Worm (Caenorhabditis elegans) whole organism, L4 larva: ENCODE data around the gene lin-9.

Experiments used
- D1046.2 ChIP-seq: fragments of 200-800 bp; sonication (Bioruptor generic); IDR thresholded peaks from 2 replicates; pipeline ENCODE4 v1.3.6; 2022; ENCODE audit warnings: missing genetic modification characterization, missing compliant biosample characterization
- F10B5.3 ChIP-seq: sonication (generic microtip); optimal IDR thresholded peaks from 2 replicates; lab custom pipeline; 2016; ENCODE audit warnings: mild to moderate bottlenecking, missing genetic modification characterization, missing compliant biosample characterization
- F26F4.8 ChIP-seq: fragments of 200-800 bp; sonication (Bioruptor generic); conservative IDR thresholded peaks from 2 replicates; pipeline ENCODE4 v1.3.6; 2022; ENCODE audit warnings: missing genetic modification characterization, missing compliant biosample characterization
- F44E2.7 ChIP-seq: fragments of 200-800 bp; sonication (Bioruptor generic); IDR thresholded peaks from 2 replicates; pipeline ENCODE4 v2.1.2; 2022; ENCODE audit warnings: missing genetic modification characterization, missing compliant biosample characterization
- F49E8.2 ChIP-seq: sonication (generic microtip); optimal IDR thresholded peaks from 2 replicates; lab custom pipeline; 2016; ENCODE audit warnings: missing compliant biosample characterization, mild to moderate bottlenecking, missing genetic modification characterization, borderline replicate concordance
- T20F7.1 ChIP-seq: fragments of 200-800 bp; sonication (Bioruptor generic); optimal IDR thresholded peaks from 2 replicates; lab custom pipeline; 2018; ENCODE audit warnings: mild to moderate bottlenecking, missing genetic modification characterization, missing compliant biosample characterization
- T26A8.4 ChIP-seq: fragments of 200-800 bp; sonication (Bioruptor generic); IDR thresholded peaks from 2 replicates; pipeline ENCODE4 v1.3.6; 2022; ENCODE audit warnings: missing genetic modification characterization, missing compliant biosample characterization
- Y48G9A.11 ChIP-seq: fragments of 200-800 bp; sonication (Bioruptor generic); IDR thresholded peaks from 2 replicates; pipeline ENCODE4 v1.3.6; 2022; ENCODE audit warnings: missing genetic modification reagents, missing genetic modification characterization, missing compliant biosample characterization
- Y5F2A.4 ChIP-seq: fragments of 200-800 bp; sonication (Bioruptor generic); optimal IDR thresholded peaks from 2 replicates; lab custom pipeline; 2018; ENCODE audit warnings: mild to moderate bottlenecking, missing genetic modification characterization, missing compliant biosample characterization
- ZK546.5 ChIP-seq, 2 experiments: sonication (generic microtip); optimal IDR thresholded peaks; 2 replicates each; lab custom pipeline; 2017; ENCODE audit warnings: missing biosample characterization in 2 of 2, missing genetic modification characterization in 2 of 2
- aha-1 ChIP-seq: fragments of 150-350 bp; peaks from one replicate; lab custom pipeline; 2014; ENCODE audit warnings: missing biosample characterization, missing genetic modification characterization
- arid-1 ChIP-seq: fragments of 200-800 bp; sonication (Bioruptor generic); conservative IDR thresholded peaks from 2 replicates; pipeline ENCODE4 v1.3.6; 2022; ENCODE audit warnings: missing genetic modification reagents, missing genetic modification characterization, missing compliant biosample characterization
- ceh-44 ChIP-seq: fragments of 200-800 bp; sonication (Bioruptor generic); IDR thresholded peaks from 2 replicates; pipeline ENCODE4 v1.3.6; 2022; ENCODE audit warnings: missing genetic modification reagents, missing genetic modification characterization, missing compliant biosample characterization
- ceh-82 ChIP-seq: sonication (generic microtip); optimal IDR thresholded peaks from 2 replicates; lab custom pipeline; 2017; ENCODE audit warnings: missing biosample characterization, missing genetic modification characterization
- cey-2 ChIP-seq: sonication (generic microtip); optimal IDR thresholded peaks from 3 replicates; lab custom pipeline; 2017; ENCODE audit warnings: missing genetic modification characterization, mild to moderate bottlenecking, missing compliant biosample characterization, antibody characterized with exemption, borderline replicate concordance; ENCODE audit not compliant: insufficient read depth
- dmd-6 ChIP-seq: fragments of 200-800 bp; sonication (Bioruptor generic); IDR thresholded peaks from 2 replicates; pipeline ENCODE4 v1.3.6; 2022; ENCODE audit warnings: missing genetic modification reagents, missing genetic modification characterization, missing compliant biosample characterization
- dmd-8 ChIP-seq: fragments of 200-800 bp; sonication (Bioruptor generic); IDR thresholded peaks from 2 replicates; pipeline ENCODE4 v1.3.6; 2022; ENCODE audit warnings: missing genetic modification characterization, missing compliant biosample characterization
- dpl-1 ChIP-seq: fragments of 150-350 bp; optimal IDR thresholded peaks from 2 replicates; lab custom pipeline; 2014; ENCODE audit warnings: missing biosample characterization, missing genetic modification reagents, missing genetic modification characterization
- egl-43 ChIP-seq: fragments of 200-800 bp; sonication (Bioruptor generic); IDR thresholded peaks from 2 replicates; pipeline ENCODE4 v1.3.6; 2022; ENCODE audit warnings: missing genetic modification reagents, missing genetic modification characterization, missing compliant biosample characterization
- gei-8 ChIP-seq: fragments of 200-800 bp; sonication (Bioruptor generic); optimal IDR thresholded peaks from 2 replicates; lab custom pipeline; 2018; ENCODE audit warnings: mild to moderate bottlenecking, missing genetic modification characterization, missing compliant biosample characterization
- hlh-11 ChIP-seq: fragments of 200-800 bp; sonication (Bioruptor generic); optimal IDR thresholded peaks from 2 replicates; lab custom pipeline; 2018; ENCODE audit warnings: mild to moderate bottlenecking, missing genetic modification characterization, missing compliant biosample characterization
- hlh-30 ChIP-seq: sonication (generic microtip); optimal IDR thresholded peaks from 2 replicates; lab custom pipeline; 2017; ENCODE audit warnings: antibody characterized with exemption, mild to moderate bottlenecking, missing genetic modification characterization, missing compliant biosample characterization; ENCODE audit not compliant: insufficient read depth
- jun-1 ChIP-seq: fragments of 150-350 bp; optimal IDR thresholded peaks from 2 replicates; lab custom pipeline; 2014; ENCODE audit warnings: missing biosample characterization, missing genetic modification reagents, missing genetic modification characterization
- lim-7 ChIP-seq: fragments of 200-800 bp; sonication (Bioruptor generic); IDR thresholded peaks from 2 replicates; pipeline ENCODE4 v1.3.6; 2022; ENCODE audit warnings: missing genetic modification characterization, missing compliant biosample characterization
- lin-1 ChIP-seq: fragments of 200-800 bp; sonication (Bioruptor generic); IDR thresholded peaks from 2 replicates; pipeline ENCODE4 v1.3.6; 2022; ENCODE audit warnings: missing genetic modification reagents, missing genetic modification characterization, missing compliant biosample characterization
- lin-13 ChIP-seq: fragments of 150-350 bp; optimal IDR thresholded peaks from 2 replicates; lab custom pipeline; 2014; ENCODE audit warnings: missing biosample characterization, missing genetic modification reagents, missing genetic modification characterization
- madf-9 ChIP-seq: fragments of 200-800 bp; sonication (Bioruptor generic); conservative IDR thresholded peaks from 2 replicates; pipeline ENCODE4 v1.3.6; 2022; ENCODE audit warnings: missing genetic modification reagents, missing genetic modification characterization, missing compliant biosample characterization
- mdl-1 ChIP-seq, 2 experiments: fragments of 150-350 bp in 1 of 2; sonication (generic microtip) in 1 of 2; optimal IDR thresholded peaks; 2 replicates each; lab custom pipeline; 2014 to 2017; ENCODE audit warnings: missing biosample characterization in 2 of 2, missing genetic modification characterization in 2 of 2
- mep-1 ChIP-seq: fragments of 150-350 bp; sonication (generic microtip); optimal IDR thresholded peaks from 3 replicates; lab custom pipeline; 2014; ENCODE audit warnings: missing biosample characterization, missing genetic modification characterization
- mxl-2 ChIP-seq: fragments of 200-800 bp; sonication (Bioruptor generic); conservative IDR thresholded peaks from 2 replicates; pipeline ENCODE4 v1.3.6; 2022; ENCODE audit warnings: missing genetic modification reagents, missing genetic modification characterization, missing compliant biosample characterization
- nhr-102 ChIP-seq: sonication (generic microtip); optimal IDR thresholded peaks from 2 replicates; lab custom pipeline; 2016; ENCODE audit warnings: mild to moderate bottlenecking, missing genetic modification characterization, moderate library complexity, missing compliant biosample characterization
- nhr-237 ChIP-seq: sonication (generic microtip); optimal IDR thresholded peaks from 2 replicates; lab custom pipeline; 2017; ENCODE audit warnings: missing biosample characterization, missing genetic modification characterization
- nhr-25 ChIP-seq: sonication (generic microtip); optimal IDR thresholded peaks from 2 replicates; lab custom pipeline; 2017; ENCODE audit warnings: missing genetic modification characterization, mild to moderate bottlenecking, missing compliant biosample characterization, antibody characterized with exemption, moderate library complexity, borderline replicate concordance; ENCODE audit not compliant: insufficient read depth
- nhr-48 ChIP-seq: sonication (generic microtip); optimal IDR thresholded peaks from 2 replicates; lab custom pipeline; 2016; ENCODE audit warnings: mild to moderate bottlenecking, missing genetic modification characterization, missing compliant biosample characterization
- pha-4 ChIP-seq, 2 experiments: fragments of 150-350 bp in 1 of 2; fragments of 200-800 bp in 1 of 2; sonication (Bioruptor generic) in 1 of 2; IDR thresholded peaks in 1 of 2; optimal IDR thresholded peaks in 1 of 2; 2 replicates each; pipeline versions ENCODE4 v1.3.6 to Lab custom; 2014 to 2022; ENCODE audit warnings: missing genetic modification characterization in 2 of 2, missing genetic modification reagents in 2 of 2, missing biosample characterization in 1 of 2, missing compliant biosample characterization in 1 of 2
- php-3 ChIP-seq: fragments of 200-800 bp; sonication (Bioruptor generic); IDR thresholded peaks from 2 replicates; pipeline ENCODE4 v1.3.6; 2022; ENCODE audit warnings: missing genetic modification reagents, missing genetic modification characterization, missing compliant biosample characterization
- unc-130 ChIP-seq: sonication (generic microtip); optimal IDR thresholded peaks from 2 replicates; lab custom pipeline; 2016; ENCODE audit warnings: missing genetic modification reagents, missing genetic modification characterization, missing compliant biosample characterization
- unc-39 ChIP-seq: sonication (generic microtip); optimal IDR thresholded peaks from 2 replicates; lab custom pipeline; 2017; ENCODE audit warnings: missing biosample characterization, missing genetic modification characterization
- unc-62 ChIP-seq, 3 experiments: fragments of 150-350 bp in 1 of 3; sonication (generic microtip); optimal IDR thresholded peaks in 2 of 3; peaks in 1 of 3; 1 replicate in 1 of 3; 2 replicates in 2 of 3; lab custom pipeline; 2014 to 2017; ENCODE audit warnings: missing biosample characterization in 3 of 3, missing genetic modification characterization in 3 of 3, missing genetic modification reagents in 3 of 3, missing genotype in 1 of 3
- vab-7 ChIP-seq: fragments of 200-800 bp; sonication (Bioruptor generic); IDR thresholded peaks from 2 replicates; pipeline ENCODE4 v1.3.6; 2022; ENCODE audit warnings: missing genetic modification reagents, missing genetic modification characterization, missing compliant biosample characterization
- zfp-2 ChIP-seq: sonication (generic microtip); optimal IDR thresholded peaks from 2 replicates; lab custom pipeline; 2016; ENCODE audit warnings: mild to moderate bottlenecking, missing genetic modification characterization, missing compliant biosample characterization
- zfp-3 ChIP-seq: fragments of 200-800 bp; sonication (Bioruptor generic); conservative IDR thresholded peaks from 2 replicates; pipeline ENCODE4 v1.3.6; 2022; ENCODE audit warnings: missing genetic modification reagents, missing genetic modification characterization, missing compliant biosample characterization
- zip-2 ChIP-seq: fragments of 150-350 bp; optimal IDR thresholded peaks from 2 replicates; lab custom pipeline; 2014; ENCODE audit warnings: missing biosample characterization, missing genetic modification characterization

The lin-9 gene

DNA sequence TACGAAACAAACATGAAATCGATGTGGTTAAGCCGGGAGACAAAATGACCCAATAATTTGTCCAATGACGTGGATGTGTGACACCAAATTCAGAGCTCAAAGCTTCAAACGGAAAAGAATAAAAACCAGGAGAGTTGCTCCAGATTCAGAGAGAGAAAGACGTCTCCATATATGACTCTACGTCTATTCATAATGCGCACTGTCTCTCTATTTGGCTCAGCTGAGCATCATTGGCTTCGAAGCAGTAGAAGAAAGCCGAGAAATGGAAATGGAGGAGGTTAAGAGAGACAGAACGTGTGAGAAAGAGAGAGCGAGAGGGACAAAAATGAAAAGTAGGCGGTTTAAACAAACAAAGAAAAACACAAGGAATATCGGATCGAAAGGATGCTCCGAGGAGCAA, 17.6 kb downstream of the lin-9 start (continued):
- no peak for TF ChIP-seq pha-4 (GFP tag; IDR thresholded peaks at IDR 0.05; lab: Robert Waterston, UW)
- TF ChIP-seq pha-4 (tag; optimal IDR thresholded peaks at IDR 0.05; lab: Kevin White, UChicago) = no peak
- TF ChIP-seq lim-7 (GFP tag; lab: Robert Waterston, UW) = no peak
- peak; percentile 40 for TF ChIP-seq hlh-30
- no peak for TF ChIP-seq ceh-44 (GFP tag; lab: Robert Waterston, UW)
- TF ChIP-seq gei-8 (GFP tag; lab: Kevin White, UChicago) = no peak
- TF ChIP-seq ceh-82 (tag; lab: Kevin White, UChicago) = no peak
- TF ChIP-seq F10B5.3 (tag; lab: Kevin White, UChicago) = no peak
- TF ChIP-seq mxl-2 = no peak
- TF ChIP-seq mep-1 = peak; percentile 20
- no peak for TF ChIP-seq dmd-6 (GFP tag; lab: Robert Waterston, UW)
- no peak for TF ChIP-seq egl-43 (GFP tag; lab: Robert Waterston, UW)
- no peak for TF ChIP-seq nhr-237
- no peak for TF ChIP-seq zfp-2 (tag; lab: Kevin White, UChicago)
- no peak for TF ChIP-seq zip-2 (tag; lab: Kevin White, UChicago)
- no peak for TF ChIP-seq lin-1 (GFP tag; lab: Robert Waterston, UW)
- no peak for TF ChIP-seq cey-2 (tag; lab: Kevin White, UChicago)
- no peak for TF ChIP-seq dpl-1 (GFP tag; lab: Kevin White, UChicago)
- TF ChIP-seq F26F4.8 = no peak
- no peak for TF ChIP-seq dmd-8 (GFP tag; lab: Robert Waterston, UW)
- TF ChIP-seq Y5F2A.4 = no peak
- TF ChIP-seq hlh-11 = no peak
- no peak for TF ChIP-seq vab-7 (GFP tag; lab: Robert Waterston, UW)

ce11 chrIII:8885150-8885549, 18.8 kb downstream of the lin-9 start, which contains the start of gene svop-1:
svop-1 (minus strand) TSS chrIII:8885488.
- TF ChIP-seq unc-62 (GFP tag; optimal IDR thresholded peaks at IDR 0.05 in 1 of 2; lab: Kevin White, UChicago) (peak in 1 of 2 experiments; percentile 7), unc-62 (tag; optimal IDR thresholded peaks at IDR 0.05; lab: Kevin White, UChicago) (no peak), unc-39 (tag; lab: Kevin White, UChicago) (no peak), Y48G9A.11 (GFP tag; lab: Robert Waterston, UW) (no peak)

DNA sequence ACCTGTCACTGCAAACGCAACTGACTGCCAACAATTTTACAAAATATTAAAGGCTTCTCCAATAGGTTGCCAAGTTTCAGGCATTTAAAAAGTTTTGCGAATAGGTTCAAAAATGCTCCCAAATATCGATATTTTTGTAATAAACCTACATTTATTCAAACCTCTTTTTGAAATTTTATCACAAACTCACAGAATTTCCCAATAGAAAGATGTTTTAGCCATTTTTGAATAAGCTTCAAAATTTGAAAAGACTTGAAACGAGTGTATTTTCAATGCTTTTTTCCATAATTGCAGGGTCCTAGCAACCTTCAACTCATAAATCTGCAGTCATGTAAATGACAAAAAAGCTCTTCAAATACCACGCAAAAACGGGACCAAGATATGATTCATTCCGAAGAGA, 21.6 kb downstream of the lin-9 start:
- peak; percentile 55 for TF ChIP-seq aha-1 (tag; lab: Kevin White, UChicago)
- no peak for TF ChIP-seq nhr-25 (tag; lab: Kevin White, UChicago)
- TF ChIP-seq unc-62 (GFP tag; optimal IDR thresholded peaks at IDR 0.05 in 1 of 2; lab: Kevin White, UChicago) = peak in 1 of 2 experiments; percentile 74
- no peak for TF ChIP-seq unc-62 (tag; optimal IDR thresholded peaks at IDR 0.05; lab: Kevin White, UChicago)

DNA sequence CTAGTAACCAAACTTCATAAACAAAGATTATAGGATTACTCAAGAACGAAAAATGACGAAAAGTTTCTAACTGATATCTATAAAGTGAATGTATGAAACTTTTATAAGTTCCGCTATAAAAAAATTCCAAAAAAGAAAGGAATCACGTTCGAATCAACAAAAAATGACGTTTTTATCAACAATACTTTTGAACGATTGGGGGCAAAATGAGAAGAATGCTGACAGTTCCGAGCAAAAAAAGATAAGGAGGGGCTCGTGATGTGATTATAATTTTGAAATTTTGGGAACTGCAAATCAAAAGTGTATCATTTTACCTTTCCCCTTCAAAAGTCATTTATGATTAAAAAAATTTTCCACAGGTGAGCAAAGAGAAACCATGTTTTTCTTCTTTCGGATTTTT, 25.0 kb downstream of the lin-9 start:
- TF ChIP-seq mep-1 (peak; percentile 43), dpl-1 (GFP tag; lab: Kevin White, UChicago) (no peak), madf-9 (GFP tag; lab: Robert Waterston, UW) (no peak), nhr-237 (no peak), ZK546.5 (tag; optimal IDR thresholded peaks at IDR 0.05; lab: Kevin White, UChicago) (no peak), nhr-48 (tag; lab: Kevin White, UChicago) (peak; percentile 39), dmd-8 (GFP tag; lab: Robert Waterston, UW) (no peak), F49E8.2 (tag; lab: Kevin White, UChicago) (no peak), arid-1 (GFP tag; lab: Robert Waterston, UW) (no peak), ceh-82 (tag; lab: Kevin White, UChicago) (no peak), lin-1 (GFP tag; lab: Robert Waterston, UW) (no peak), T20F7.1 (GFP tag; lab: Kevin White, UChicago) (peak; percentile 7), nhr-102 (no peak), zfp-3 (GFP tag; lab: Robert Waterston, UW) (no peak), T26A8.4 (no peak), php-3 (peak; percentile 35; the same call in 1 of the 2 replicates), F44E2.7 (no peak), jun-1 (no peak), vab-7 (GFP tag; lab: Robert Waterston, UW) (no peak), dmd-6 (GFP tag; lab: Robert Waterston, UW) (peak; percentile 87), lin-13 (GFP tag; lab: Kevin White, UChicago) (no peak), unc-130 (no peak), mdl-1 (tag; optimal IDR thresholded peaks at IDR 0.05; lab: Kevin White, UChicago) (peak in 1 of 2 experiments; percentile 40), D1046.2 (GFP tag; lab: Robert Waterston, UW) (no peak)
